Worm (Caenorhabditis elegans) whole organism, midembryonic: Measurements from ENCODE around the gene picc-1.
"Not testable (repeated sequence)": the region's sequence is repeated elsewhere in the genome, so short reads cannot be mapped to it uniquely, and the experiment has no call there.

Experiments used
- flt-1 ChIP-seq: fragments of 200-800 bp; sonication (Bioruptor generic); IDR thresholded peaks from 2 replicates; pipeline ENCODE4 v1.3.6; 2022; ENCODE audit warnings: missing genetic modification characterization, missing compliant biosample characterization
- tab-1 ChIP-seq: fragments of 200-800 bp; sonication (Bioruptor generic); IDR thresholded peaks from 2 replicates; pipeline ENCODE4 v1.3.6; 2022; ENCODE audit warnings: missing genetic modification characterization, missing compliant biosample characterization

ce11 chrV:6038405-6039151 lies 19.8 kb downstream of the picc-1 start, which contains the start of gene F29G9.1:
- not testable (repeated sequence) for TF ChIP-seq flt-1; tab-1 (GFP tag; lab: Robert Waterston, UW)
